Fruit fly (Drosophila melanogaster) whole organism, pupa: ENCODE results near the gene Ulp1.

ENCODE experiments used
- CG10348 ChIP-seq: fragments of 200-800 bp; sonication (Bioruptor generic); IDR thresholded peaks from 2 replicates; pipeline ENCODE4 v1.3.6; 2022; ENCODE audit warnings: missing biosample characterization, missing genetic modification characterization
- CG12605 ChIP-seq: fragments of 200-800 bp; sonication (Bioruptor generic); IDR thresholded peaks from 2 replicates; pipeline ENCODE4 v1.3.6; 2022; ENCODE audit warnings: missing biosample characterization, missing genetic modification characterization
- CG13204 ChIP-seq: fragments of 200-800 bp; sonication (Bioruptor generic); optimal IDR thresholded peaks from 2 replicates; lab custom pipeline; 2018; ENCODE audit warnings: missing biosample characterization, mild to moderate bottlenecking, missing genetic modification characterization, moderate library complexity
- CG14655 ChIP-seq: fragments of 200-800 bp; sonication (Bioruptor generic); optimal IDR thresholded peaks from 3 replicates; lab custom pipeline; 2017; ENCODE audit warnings: mild to moderate bottlenecking, missing biosample characterization, missing genetic modification reagents, missing genetic modification characterization
- CG15710 ChIP-seq: fragments of 200-800 bp; sonication (Bioruptor generic); optimal IDR thresholded peaks from 2 replicates; lab custom pipeline; 2018; ENCODE audit warnings: missing biosample characterization, mild to moderate bottlenecking, missing genetic modification characterization, moderate library complexity
- CG17806 ChIP-seq: fragments of 200-800 bp; sonication (Bioruptor generic); optimal IDR thresholded peaks from 2 replicates; lab custom pipeline; 2018; ENCODE audit warnings: missing biosample characterization, mild to moderate bottlenecking, missing genetic modification characterization, moderate library complexity
- CG32121 ChIP-seq: fragments of 200-800 bp; sonication (Bioruptor generic); IDR thresholded peaks from 2 replicates; pipeline ENCODE4 v1.3.6; 2022; ENCODE audit warnings: missing biosample characterization, missing genetic modification characterization
- CG34367 ChIP-seq: fragments of 200-800 bp; sonication (Bioruptor generic); optimal IDR thresholded peaks from 2 replicates; lab custom pipeline; 2018; ENCODE audit warnings: missing biosample characterization, mild to moderate bottlenecking, missing genetic modification characterization
- CG4496 ChIP-seq: fragments of 200-800 bp; sonication (Bioruptor generic); IDR thresholded peaks from 3 replicates; pipeline ENCODE4 v1.3.6; 2022; ENCODE audit warnings: missing biosample characterization, missing genetic modification characterization
- CG8159 ChIP-seq: fragments of 200-800 bp; sonication (Bioruptor generic); optimal IDR thresholded peaks from 3 replicates; lab custom pipeline; 2018; ENCODE audit warnings: missing biosample characterization, mild to moderate bottlenecking, missing genetic modification characterization, moderate library complexity
- CG8301 ChIP-seq: fragments of 200-800 bp; sonication (Bioruptor generic); optimal IDR thresholded peaks from 2 replicates; lab custom pipeline; 2018; ENCODE audit warnings: missing biosample characterization, mild to moderate bottlenecking, missing genetic modification characterization
- CG9948 ChIP-seq: fragments of 200-800 bp; sonication (Bioruptor generic); optimal IDR thresholded peaks from 2 replicates; lab custom pipeline; 2018; ENCODE audit warnings: missing biosample characterization, mild to moderate bottlenecking, missing genetic modification characterization, moderate library complexity
- D1 ChIP-seq: fragments of 200-800 bp; sonication (Bioruptor generic); optimal IDR thresholded peaks from 2 replicates; lab custom pipeline; 2018; ENCODE audit warnings: missing biosample characterization, mild to moderate bottlenecking, missing genetic modification characterization, moderate library complexity
- EcR ChIP-seq: fragments of 200-800 bp; sonication (Bioruptor generic); optimal IDR thresholded peaks from 3 replicates; lab custom pipeline; 2019; ENCODE audit warnings: missing biosample characterization, missing genetic modification characterization, mild to moderate bottlenecking, moderate library complexity, missing genetic modification reagents
- Ets98B ChIP-seq: fragments of 200-800 bp; sonication (Bioruptor generic); IDR thresholded peaks from 2 replicates; pipeline ENCODE4 v1.3.6; 2022; ENCODE audit warnings: missing biosample characterization, missing genetic modification characterization
- Pif1A ChIP-seq: fragments of 200-800 bp; sonication (Bioruptor generic); optimal IDR thresholded peaks from 3 replicates; lab custom pipeline; 2016; ENCODE audit warnings: missing biosample characterization, missing genetic modification characterization
- Pif1B ChIP-seq: fragments of 200-800 bp; sonication (Bioruptor generic); optimal IDR thresholded peaks from 3 replicates; lab custom pipeline; 2016; ENCODE audit warnings: missing biosample characterization, missing genetic modification characterization
- Snoo ChIP-seq: fragments of 200-800 bp; sonication (Bioruptor generic); optimal IDR thresholded peaks from 3 replicates; lab custom pipeline; 2017; ENCODE audit warnings: missing biosample characterization, mild to moderate bottlenecking, missing genetic modification characterization, inconsistent platforms
- fd96Ca ChIP-seq: fragments of 200-800 bp; sonication (Bioruptor generic); IDR thresholded peaks from 3 replicates; pipeline ENCODE4 v1.3.6; 2022; ENCODE audit warnings: missing biosample characterization, missing genetic modification characterization
- gl ChIP-seq: fragments of 200-800 bp; sonication (Bioruptor generic); optimal IDR thresholded peaks from 2 replicates; lab custom pipeline; 2018; ENCODE audit warnings: missing biosample characterization, mild to moderate bottlenecking, missing genetic modification characterization
- rn ChIP-seq: fragments of 200-800 bp; sonication (Bioruptor generic); IDR thresholded peaks from 2 replicates; pipeline ENCODE4 v1.3.6; 2022; ENCODE audit warnings: missing biosample characterization, missing genetic modification characterization

Ulp1 gene

dm6 chrX:19166152-19166935 is 41.6 kb downstream of the Ulp1 start:
- TF ChIP-seq fd96Ca (GFP tag; lab: Robert Waterston, UW), result 0 out of 3 replicates have a peak, but pooled peaks have one; percentile 37
- TF ChIP-seq CG9948 (tag; lab: Kevin White, UChicago), result no peak
- TF ChIP-seq CG4496, result no peak
- TF ChIP-seq Snoo (tag; lab: Kevin White, UChicago), result peak; percentile 45
- no peak for TF ChIP-seq gl (tag; lab: Kevin White, UChicago)
- TF ChIP-seq CG10348 (GFP tag; lab: Robert Waterston, UW), result no peak
- peak; percentile 39 for TF ChIP-seq CG15710 (tag; lab: Kevin White, UChicago)
- TF ChIP-seq EcR (GFP tag; lab: Kevin White, UChicago), result no peak
- TF ChIP-seq CG32121 (GFP tag; lab: Robert Waterston, UW), result peak; percentile 40; the same call in 1 of the 2 replicates
- no peak for TF ChIP-seq Pif1B (GFP tag; lab: Kevin White, UChicago)
- TF ChIP-seq CG14655, result peak; percentile 52
- TF ChIP-seq CG8159 (tag; lab: Kevin White, UChicago), result peak; percentile 54
- no peak for TF ChIP-seq CG12605
- no peak for TF ChIP-seq CG34367 (tag; lab: Kevin White, UChicago)
- TF ChIP-seq rn, result no peak
- no peak for TF ChIP-seq D1 (tag; lab: Kevin White, UChicago)
- no peak for TF ChIP-seq CG17806 (tag; lab: Kevin White, UChicago)

dm6 chrX:19165144-19166011 is 42.6 kb downstream of the Ulp1 start:
- peak; percentile 43 for TF ChIP-seq CG8159 (tag; lab: Kevin White, UChicago)
- no peak for TF ChIP-seq CG10348 (GFP tag; lab: Robert Waterston, UW)
- peak; percentile 63 for TF ChIP-seq CG15710 (tag; lab: Kevin White, UChicago)
- peak; percentile 40; the same call in 1 of the 3 replicates for TF ChIP-seq fd96Ca (GFP tag; lab: Robert Waterston, UW)
- TF ChIP-seq CG9948 (tag; lab: Kevin White, UChicago), result peak; percentile 25
- no peak for TF ChIP-seq rn
- no peak for TF ChIP-seq D1 (tag; lab: Kevin White, UChicago)
- no peak for TF ChIP-seq CG8301
- peak; percentile 81 for TF ChIP-seq CG4496
- peak; percentile 83 for TF ChIP-seq CG12605
- no peak for TF ChIP-seq EcR (GFP tag; lab: Kevin White, UChicago)
- TF ChIP-seq CG14655, result no peak
- peak; percentile 16 for TF ChIP-seq CG17806 (tag; lab: Kevin White, UChicago)
- TF ChIP-seq Pif1B (GFP tag; lab: Kevin White, UChicago), result no peak
- peak; percentile 81 for TF ChIP-seq CG13204 (GFP tag; lab: Kevin White, UChicago)
- peak; percentile 36; the same call in 1 of the 2 replicates for TF ChIP-seq CG32121 (GFP tag; lab: Robert Waterston, UW)
- TF ChIP-seq Ets98B (GFP tag; lab: Robert Waterston, UW), result peak; percentile 61
- peak; percentile 49 for TF ChIP-seq CG34367 (tag; lab: Kevin White, UChicago)
- TF ChIP-seq Pif1A, result no peak
- TF ChIP-seq gl (tag; lab: Kevin White, UChicago), result peak; percentile 79
- TF ChIP-seq Snoo (tag; lab: Kevin White, UChicago), result no peak

dm6 chrX:19164726-19165125 is 43.3 kb downstream of the Ulp1 start:
- TF ChIP-seq CG14655 (no peak), CG15710 (tag; lab: Kevin White, UChicago) (no peak), EcR (GFP tag; lab: Kevin White, UChicago) (no peak), CG10348 (GFP tag; lab: Robert Waterston, UW) (no peak), CG13204 (GFP tag; lab: Kevin White, UChicago) (no peak), CG4496 (0 out of 3 replicates have a peak, but pooled peaks have one; percentile 34), rn (no peak), Snoo (tag; lab: Kevin White, UChicago) (peak; percentile 58), CG9948 (tag; lab: Kevin White, UChicago) (peak; percentile 17), Pif1B (GFP tag; lab: Kevin White, UChicago) (no peak), Pif1A (peak; percentile 23), CG8159 (tag; lab: Kevin White, UChicago) (no peak), CG12605 (no peak), fd96Ca (GFP tag; lab: Robert Waterston, UW) (no peak), CG17806 (tag; lab: Kevin White, UChicago) (no peak)

- TF ChIP-seq Ets98B (GFP tag; lab: Robert Waterston, UW), result no peak
- no peak for TF ChIP-seq CG9948 (tag; lab: Kevin White, UChicago)
- no peak for TF ChIP-seq CG8159 (tag; lab: Kevin White, UChicago)
- no peak for TF ChIP-seq CG14655
- no peak for TF ChIP-seq CG4496
- no peak for TF ChIP-seq CG15710 (tag; lab: Kevin White, UChicago)
- TF ChIP-seq gl (tag; lab: Kevin White, UChicago), result no peak
- TF ChIP-seq CG34367 (tag; lab: Kevin White, UChicago), result no peak
- no peak for TF ChIP-seq rn
- no peak for TF ChIP-seq fd96Ca (GFP tag; lab: Robert Waterston, UW)
- no peak for TF ChIP-seq CG12605
- TF ChIP-seq CG8301, result no peak
- TF ChIP-seq Pif1A, result no peak
- TF ChIP-seq EcR (GFP tag; lab: Kevin White, UChicago), result no peak
- TF ChIP-seq, all 21 proteins: peak for 0
Observed at dm6 chrX:19163446-19163845, 44.5 kb downstream of the Ulp1 start.
